Worm (Caenorhabditis elegans) whole organism, late embryonic: Measurements from ENCODE around the gene W02C12.2.

Experiments
- C38D4.7 ChIP-seq: fragments of 200-800 bp; sonication (Bioruptor generic); optimal IDR thresholded peaks from 2 replicates; lab custom pipeline; 2018; ENCODE audit warnings: mild to moderate bottlenecking, missing genetic modification characterization, moderate library complexity, missing compliant biosample characterization
- F13H6.1 ChIP-seq: sonication (generic microtip); optimal IDR thresholded peaks from 2 replicates; lab custom pipeline; 2016; ENCODE audit warnings: missing genetic modification characterization, missing compliant biosample characterization
- ceh-18 ChIP-seq: sonication (generic microtip); optimal IDR thresholded peaks from 2 replicates; lab custom pipeline; 2016; ENCODE audit warnings: missing genetic modification characterization, missing compliant biosample characterization
- ceh-22 ChIP-seq: sonication (generic microtip); optimal IDR thresholded peaks from 2 replicates; lab custom pipeline; 2017; ENCODE audit warnings: missing biosample characterization, missing genetic modification characterization
- ceh-24 ChIP-seq: sonication (generic microtip); optimal IDR thresholded peaks from 2 replicates; lab custom pipeline; 2016; ENCODE audit warnings: mild to moderate bottlenecking, missing genetic modification characterization, missing compliant biosample characterization
- ceh-31 ChIP-seq: sonication (generic microtip); optimal IDR thresholded peaks from 2 replicates; lab custom pipeline; 2016; ENCODE audit warnings: missing genetic modification characterization, missing compliant biosample characterization
- ceh-45 ChIP-seq: fragments of 200-800 bp; sonication (Bioruptor generic); IDR thresholded peaks from 2 replicates; pipeline ENCODE4 v1.3.6; 2022; ENCODE audit warnings: missing genetic modification reagents, missing genetic modification characterization, missing compliant biosample characterization
- ceh-6 ChIP-seq: fragments of 200-800 bp; sonication (Bioruptor generic); optimal IDR thresholded peaks from 2 replicates; lab custom pipeline; 2018; ENCODE audit warnings: mild to moderate bottlenecking, missing genetic modification characterization, missing compliant biosample characterization
- che-1 ChIP-seq: sonication (generic microtip); optimal IDR thresholded peaks from 2 replicates; lab custom pipeline; 2016; ENCODE audit warnings: mild to moderate bottlenecking, missing genetic modification characterization, missing compliant biosample characterization
- elt-4 ChIP-seq: sonication (generic microtip); optimal IDR thresholded peaks from 2 replicates; lab custom pipeline; 2016; ENCODE audit warnings: missing genetic modification characterization, missing compliant biosample characterization
- ets-4 ChIP-seq: sonication (generic microtip); optimal IDR thresholded peaks from 2 replicates; lab custom pipeline; 2016; ENCODE audit warnings: missing genetic modification characterization, missing compliant biosample characterization
- eyg-1 ChIP-seq: sonication (generic microtip); optimal IDR thresholded peaks from 2 replicates; lab custom pipeline; 2016; ENCODE audit warnings: missing genotype, missing genetic modification characterization, missing compliant biosample characterization
- fkh-10 ChIP-seq: fragments of 150-350 bp; optimal IDR thresholded peaks from 2 replicates; lab custom pipeline; 2014; ENCODE audit warnings: missing biosample characterization, missing genetic modification reagents, missing genetic modification characterization
- fkh-6 ChIP-seq: sonication (generic microtip); optimal IDR thresholded peaks from 2 replicates; lab custom pipeline; 2016; ENCODE audit warnings: missing genetic modification characterization, missing compliant biosample characterization
- gmeb-2 ChIP-seq: sonication (generic microtip); optimal IDR thresholded peaks from 2 replicates; lab custom pipeline; 2016; ENCODE audit warnings: missing genetic modification characterization, inconsistent platforms, missing compliant biosample characterization
- hlh-13 ChIP-seq: fragments of 200-800 bp; sonication (Bioruptor generic); optimal IDR thresholded peaks from 2 replicates; lab custom pipeline; 2018; ENCODE audit warnings: mild to moderate bottlenecking, missing genetic modification characterization, missing compliant biosample characterization
- hlh-30 ChIP-seq: sonication (generic microtip); optimal IDR thresholded peaks from 2 replicates; lab custom pipeline; 2017; ENCODE audit warnings: antibody characterized with exemption, missing genetic modification characterization, missing compliant biosample characterization; ENCODE audit not compliant: insufficient read depth
- hlh-6 ChIP-seq: sonication (generic microtip); optimal IDR thresholded peaks from 2 replicates; lab custom pipeline; 2016; ENCODE audit warnings: missing genotype, missing genetic modification characterization, missing compliant biosample characterization
- lim-6 ChIP-seq: sonication (generic microtip); optimal IDR thresholded peaks from 2 replicates; lab custom pipeline; 2016; ENCODE audit warnings: missing genetic modification characterization, missing compliant biosample characterization
- lin-11 ChIP-seq: fragments of 200-800 bp; sonication (Bioruptor generic); optimal IDR thresholded peaks from 2 replicates; lab custom pipeline; 2018; ENCODE audit warnings: mild to moderate bottlenecking, missing genetic modification characterization, missing compliant biosample characterization
- mec-3 ChIP-seq: sonication (generic microtip); optimal IDR thresholded peaks from 2 replicates; lab custom pipeline; 2016; ENCODE audit warnings: borderline replicate concordance, missing genetic modification characterization, missing compliant biosample characterization
- nfya-1 ChIP-seq: sonication (generic microtip); optimal IDR thresholded peaks from 2 replicates; lab custom pipeline; 2017; ENCODE audit warnings: missing genetic modification characterization, mild to moderate bottlenecking, missing compliant biosample characterization, antibody characterized with exemption, moderate library complexity
- nhr-11 ChIP-seq: fragments of 150-350 bp; optimal IDR thresholded peaks from 2 replicates; lab custom pipeline; 2014; ENCODE audit warnings: missing biosample characterization, missing genetic modification characterization
- pag-3 ChIP-seq: sonication (generic microtip); optimal IDR thresholded peaks from 2 replicates; lab custom pipeline; 2016; ENCODE audit warnings: missing compliant biosample characterization, missing genetic modification characterization, borderline replicate concordance
- pqm-1 ChIP-seq: sonication (generic microtip); optimal IDR thresholded peaks from 2 replicates; lab custom pipeline; 2016; ENCODE audit warnings: missing genetic modification characterization, missing compliant biosample characterization
- pros-1 ChIP-seq: fragments of 150-350 bp; optimal IDR thresholded peaks from 2 replicates; lab custom pipeline; 2014; ENCODE audit warnings: missing biosample characterization, missing genetic modification reagents, missing genetic modification characterization
- ref-2 ChIP-seq: sonication (generic microtip); optimal IDR thresholded peaks from 2 replicates; lab custom pipeline; 2016; ENCODE audit warnings: missing genetic modification characterization, missing compliant biosample characterization
- rnt-1 ChIP-seq: sonication (generic microtip); optimal IDR thresholded peaks from 2 replicates; lab custom pipeline; 2016; ENCODE audit warnings: missing genetic modification characterization, missing compliant biosample characterization
- sdc-2 ChIP-seq: sonication (generic microtip); optimal IDR thresholded peaks from 2 replicates; lab custom pipeline; 2016; ENCODE audit warnings: missing genotype, missing genetic modification characterization, missing compliant biosample characterization
- sox-2 ChIP-seq: fragments of 200-800 bp; sonication (Bioruptor generic); IDR thresholded peaks from 2 replicates; pipeline ENCODE4 v1.3.6; 2022; ENCODE audit warnings: missing genetic modification reagents, missing genetic modification characterization, missing compliant biosample characterization
- syd-9 ChIP-seq: sonication (generic microtip); optimal IDR thresholded peaks from 2 replicates; lab custom pipeline; 2016; ENCODE audit warnings: mild to moderate bottlenecking, missing genetic modification characterization, moderate library complexity, missing compliant biosample characterization
- tbx-7 ChIP-seq: sonication (generic microtip); optimal IDR thresholded peaks from 2 replicates; lab custom pipeline; 2016; ENCODE audit warnings: missing genotype, missing genetic modification characterization, missing compliant biosample characterization
- ttx-3 ChIP-seq: sonication (generic microtip); optimal IDR thresholded peaks from 2 replicates; lab custom pipeline; 2016; ENCODE audit warnings: missing genetic modification reagents, missing genetic modification characterization, missing compliant biosample characterization
- unc-3 ChIP-seq, 2 experiments: fragments of 200-800 bp in 1 of 2; sonication (Bioruptor generic) in 1 of 2; sonication (generic microtip) in 1 of 2; conservative IDR thresholded peaks in 1 of 2; optimal IDR thresholded peaks in 1 of 2; 2 replicates each; pipeline versions ENCODE4 v1.3.6 to Lab custom; 2016 to 2022; ENCODE audit warnings: missing compliant biosample characterization in 2 of 2, missing genetic modification characterization in 2 of 2, missing genetic modification reagents in 1 of 2
- unc-42 ChIP-seq: sonication (generic microtip); optimal IDR thresholded peaks from 2 replicates; lab custom pipeline; 2016; ENCODE audit warnings: missing genotype, missing genetic modification characterization, missing compliant biosample characterization
- unc-55 ChIP-seq: sonication (generic microtip); optimal IDR thresholded peaks from 2 replicates; lab custom pipeline; 2017; ENCODE audit warnings: missing biosample characterization, missing genetic modification reagents, missing genetic modification characterization
- ztf-16 ChIP-seq: sonication (generic microtip); optimal IDR thresholded peaks from 2 replicates; lab custom pipeline; 2017; ENCODE audit warnings: missing genetic modification characterization, missing compliant biosample characterization

The W02C12.2 gene

DNA sequence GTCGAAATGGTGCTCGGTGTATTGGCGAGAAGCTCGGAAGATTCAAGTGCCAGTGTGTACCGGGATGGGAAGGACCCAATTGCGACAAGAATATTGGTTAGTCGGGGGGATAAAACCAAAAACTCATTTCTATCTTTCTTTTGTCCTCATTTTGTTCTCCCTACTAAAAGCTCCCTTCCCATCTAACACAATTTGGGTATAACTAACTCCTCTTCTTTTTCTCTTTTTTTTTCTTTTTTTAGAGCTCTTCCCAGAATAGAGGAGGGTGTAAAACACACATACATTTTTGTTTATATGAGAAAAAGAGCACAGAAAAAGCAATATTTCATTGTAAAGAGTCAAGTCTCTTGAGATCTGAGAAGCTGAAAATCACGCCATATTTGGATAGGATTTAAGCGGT lies 2.6 kb downstream of the W02C12.2 start:
- TF ChIP-seq unc-42 (tag; lab: Kevin White, UChicago): peak; percentile 74
- TF ChIP-seq sox-2 (GFP tag; lab: Robert Waterston, UW): no peak

ce11 chrIV:4004221-4004620 lies 3.6 kb downstream of the W02C12.2 start:
- TF ChIP-seq ttx-3 (tag; lab: Kevin White, UChicago): no peak
- no peak for TF ChIP-seq pag-3 (tag; lab: Kevin White, UChicago)

ce11 chrIV:3999662-4000061 lies 8.1 kb downstream of the W02C12.2 start:
- TF ChIP-seq ceh-24 (tag; lab: Kevin White, UChicago) (no peak), elt-4 (tag; lab: Kevin White, UChicago) (peak; percentile 70), unc-3 (GFP tag; conservative IDR thresholded peaks at IDR 0.05; lab: Robert Waterston, UW) (no peak), unc-3 (tag; optimal IDR thresholded peaks at IDR 0.05; lab: Kevin White, UChicago) (no peak), lim-6 (no peak), ceh-45 (GFP tag; lab: Robert Waterston, UW) (no peak), fkh-10 (no peak), ceh-22 (tag; lab: Kevin White, UChicago) (no peak)
- TF ChIP-seq, all 69 proteins: peak for 1

DNA sequence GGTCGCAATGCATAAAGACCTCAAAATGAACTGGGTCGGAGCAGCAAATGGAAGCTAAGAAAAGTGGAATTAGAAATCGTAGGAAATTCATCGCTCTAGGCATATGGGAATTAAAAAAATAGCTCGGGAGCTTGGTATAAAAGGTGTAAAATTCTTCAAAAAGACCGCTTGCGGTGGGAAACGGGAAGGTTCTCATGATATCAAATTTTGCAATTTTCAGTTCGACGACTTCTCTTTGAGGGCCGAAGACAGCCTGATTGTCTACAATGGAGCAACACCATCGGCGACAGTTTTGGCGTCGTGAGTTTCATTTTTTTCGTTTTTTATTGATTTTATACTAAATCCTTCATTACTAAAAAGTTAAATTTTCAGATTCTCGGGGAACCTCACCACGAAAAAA lies 9.3 kb downstream of the W02C12.2 start, which contains the start of gene F47C12.8:
F47C12.8 (minus strand) TSS at position 101 of the 400 bp plus-strand sequence.
- TF ChIP-seq hlh-13 (no peak), sdc-2 (tag; lab: Kevin White, UChicago) (no peak), pros-1 (tag; lab: Kevin White, UChicago) (no peak), pag-3 (tag; lab: Kevin White, UChicago) (no peak), elt-4 (tag; lab: Kevin White, UChicago) (no peak), C38D4.7 (GFP tag; lab: Kevin White, UChicago) (no peak), hlh-6 (tag; lab: Kevin White, UChicago) (no peak), nhr-11 (tag; lab: Kevin White, UChicago) (no peak), F13H6.1 (tag; lab: Kevin White, UChicago) (no peak), ets-4 (tag; lab: Kevin White, UChicago) (no peak)

- TF ChIP-seq ceh-18 (tag; lab: Kevin White, UChicago) (no peak), che-1 (no peak), syd-9 (tag; lab: Kevin White, UChicago) (no peak), ceh-6 (GFP tag; lab: Kevin White, UChicago) (no peak), lin-11 (tag; lab: Kevin White, UChicago) (no peak), ref-2 (tag; lab: Kevin White, UChicago) (no peak), hlh-30 (tag; lab: Kevin White, UChicago) (no peak), rnt-1 (tag; lab: Kevin White, UChicago) (no peak), ztf-16 (tag; lab: Kevin White, UChicago) (no peak), tbx-7 (tag; lab: Kevin White, UChicago) (no peak), fkh-6 (tag; lab: Kevin White, UChicago) (no peak), sdc-2 (tag; lab: Kevin White, UChicago) (no peak), ceh-31 (tag; lab: Kevin White, UChicago) (no peak), pqm-1 (tag; lab: Kevin White, UChicago) (no peak), gmeb-2 (tag; lab: Kevin White, UChicago) (no peak), nfya-1 (tag; lab: Kevin White, UChicago) (no peak), unc-55 (GFP tag; lab: Kevin White, UChicago) (no peak), mec-3 (tag; lab: Kevin White, UChicago) (no peak), eyg-1 (no peak)
- TF ChIP-seq, all 69 proteins: peak for 0
These were observed 12.4 kb downstream of the W02C12.2 start, which contains the start of gene F47C12.7 for ce11 chrIV:3995384-3995783. TSS of gene F47C12.7 (minus strand) at chrIV:3995484.
